Fruit fly (Drosophila melanogaster) whole organism, embryonic: ENCODE data around the gene CG17652.

Experiments used
- Atf3 ChIP-seq: fragments of 200-800 bp; sonication (Bioruptor generic); optimal IDR thresholded peaks from 3 replicates; lab custom pipeline; 2016; ENCODE audit warnings: missing biosample characterization, missing genetic modification characterization
- Bdp1 ChIP-seq: fragments of 200-800 bp; sonication (Bioruptor generic); optimal IDR thresholded peaks from 3 replicates; lab custom pipeline; 2016; ENCODE audit warnings: missing biosample characterization, missing genetic modification characterization
- Blimp-1 ChIP-seq: fragments of 200-800 bp; sonication (Bioruptor generic); optimal IDR thresholded peaks from 3 replicates; lab custom pipeline; 2018; ENCODE audit warnings: missing biosample characterization, missing genetic modification characterization, mild to moderate bottlenecking, moderate library complexity, missing genetic modification reagents
- CG10565 ChIP-seq: fragments of 200-800 bp; sonication (Bioruptor generic); optimal IDR thresholded peaks from 3 replicates; lab custom pipeline; 2016; ENCODE audit warnings: missing biosample characterization, mild to moderate bottlenecking, missing genetic modification characterization
- CG10654 ChIP-seq: fragments of 200-800 bp; sonication (Bioruptor generic); optimal IDR thresholded peaks from 2 replicates; lab custom pipeline; 2016; ENCODE audit warnings: missing biosample characterization, missing genetic modification characterization
- CG11085 ChIP-seq: fragments of 200-800 bp; sonication (Bioruptor generic); IDR thresholded peaks from 2 replicates; pipeline ENCODE4 v1.3.6; 2022; ENCODE audit warnings: missing biosample characterization, missing genetic modification characterization
- CG11560 ChIP-seq: fragments of 200-800 bp; sonication (Bioruptor generic); IDR thresholded peaks from 3 replicates; pipeline ENCODE4 v1.3.6; 2022; ENCODE audit warnings: missing biosample characterization, missing genetic modification characterization
- CG11723 ChIP-seq: fragments of 200-800 bp; sonication (Bioruptor generic); optimal IDR thresholded peaks from 2 replicates; lab custom pipeline; 2017; ENCODE audit warnings: missing biosample characterization, mild to moderate bottlenecking, missing genetic modification characterization
- CG13287 ChIP-seq: fragments of 200-800 bp; sonication (Bioruptor generic); IDR thresholded peaks from 2 replicates; pipeline ENCODE4 v1.3.6; 2022; ENCODE audit warnings: missing biosample characterization, missing genetic modification characterization; ENCODE audit not compliant: partially characterized antibody
- CG14014 ChIP-seq: fragments of 200-800 bp; sonication (Bioruptor generic); IDR thresholded peaks from 2 replicates; pipeline ENCODE4 v1.3.6; 2022; ENCODE audit warnings: missing biosample characterization, missing genetic modification characterization
- CG17359 ChIP-seq: fragments of 200-800 bp; sonication (Bioruptor generic); optimal IDR thresholded peaks from 3 replicates; lab custom pipeline; 2018; ENCODE audit warnings: missing biosample characterization, mild to moderate bottlenecking, missing genetic modification characterization, moderate library complexity
- CG17829 ChIP-seq: fragments of 200-800 bp; optimal IDR thresholded peaks from 2 replicates; lab custom pipeline; 2019; ENCODE audit warnings: missing biosample characterization, mild to moderate bottlenecking, missing genetic modification characterization, moderate library complexity
- CG2678 ChIP-seq: fragments of 200-800 bp; sonication (Bioruptor generic); optimal IDR thresholded peaks from 3 replicates; lab custom pipeline; 2019; ENCODE audit warnings: missing biosample characterization, mild to moderate bottlenecking, missing genetic modification characterization, moderate library complexity
- CG31224 ChIP-seq: fragments of 200-800 bp; sonication (Bioruptor generic); IDR thresholded peaks from 2 replicates; pipeline ENCODE4 v1.3.6; 2022; ENCODE audit warnings: missing biosample characterization, missing genetic modification characterization
- CG32772 ChIP-seq: fragments of 200-800 bp; sonication (Bioruptor generic); IDR thresholded peaks from 2 replicates; pipeline ENCODE4 v1.3.6; 2022; ENCODE audit warnings: missing biosample characterization, missing genetic modification characterization
- CG34224 ChIP-seq: fragments of 200-800 bp; sonication (Bioruptor generic); IDR thresholded peaks from 3 replicates; pipeline ENCODE4 v1.3.6; 2022; ENCODE audit warnings: missing biosample characterization, missing genetic modification characterization; ENCODE audit not compliant: partially characterized antibody
- CG7372 ChIP-seq: fragments of 200-800 bp; sonication (Bioruptor generic); IDR thresholded peaks from 2 replicates; pipeline ENCODE4 v1.3.6; 2022; ENCODE audit warnings: missing biosample characterization, missing genetic modification characterization
- CG9609 ChIP-seq: fragments of 200-800 bp; sonication (Bioruptor generic); optimal IDR thresholded peaks from 3 replicates; lab custom pipeline; 2016; ENCODE audit warnings: missing biosample characterization, missing genetic modification characterization
- CG9727 ChIP-seq: fragments of 200-800 bp; sonication (Bioruptor generic); optimal IDR thresholded peaks from 3 replicates; lab custom pipeline; 2017; ENCODE audit warnings: missing biosample characterization, mild to moderate bottlenecking, missing genetic modification characterization
- CG9932 ChIP-seq: fragments of 200-800 bp; sonication (Bioruptor generic); IDR thresholded peaks from 2 replicates; pipeline ENCODE4 v1.3.6; 2022; ENCODE audit warnings: missing biosample characterization, missing genetic modification characterization
- Dip3 ChIP-seq: fragments of 200-800 bp; sonication (Bioruptor generic); optimal IDR thresholded peaks from 3 replicates; lab custom pipeline; 2016; ENCODE audit warnings: missing biosample characterization, missing genetic modification characterization
- Doc3 ChIP-seq: fragments of 200-800 bp; sonication (Bioruptor generic); IDR thresholded peaks from 3 replicates; pipeline ENCODE4 v1.3.6; 2022; ENCODE audit warnings: missing biosample characterization, missing genetic modification characterization; ENCODE audit not compliant: partially characterized antibody
- Fer1 ChIP-seq: fragments of 200-800 bp; sonication (Bioruptor generic); optimal IDR thresholded peaks from 2 replicates; lab custom pipeline; 2017; ENCODE audit warnings: missing biosample characterization, mild to moderate bottlenecking, missing genetic modification characterization
- Fer2 ChIP-seq: fragments of 200-800 bp; sonication (Bioruptor generic); optimal IDR thresholded peaks from 2 replicates; lab custom pipeline; 2018; ENCODE audit warnings: missing biosample characterization, mild to moderate bottlenecking, missing genetic modification characterization, moderate library complexity
- H2.0 ChIP-seq: fragments of 200-800 bp; sonication (Bioruptor generic); IDR thresholded peaks from 2 replicates; pipeline ENCODE4 v1.3.6; 2022; ENCODE audit warnings: missing biosample characterization, missing genetic modification characterization
- HLHmδ ChIP-seq: fragments of 200-800 bp; sonication (Bioruptor generic); optimal IDR thresholded peaks from 2 replicates; lab custom pipeline; 2018; ENCODE audit warnings: missing biosample characterization, mild to moderate bottlenecking, missing genetic modification characterization, moderate library complexity
- Mes4 ChIP-seq: fragments of 200-800 bp; sonication (Bioruptor generic); optimal IDR thresholded peaks from 2 replicates; lab custom pipeline; 2016; ENCODE audit warnings: missing biosample characterization, missing genetic modification characterization
- Mrtf ChIP-seq: fragments of 200-800 bp; sonication (Bioruptor generic); IDR thresholded peaks from 3 replicates; pipeline ENCODE4 v1.3.6; 2022; ENCODE audit warnings: missing biosample characterization, missing genetic modification characterization
- PHDP ChIP-seq: fragments of 200-800 bp; sonication (Bioruptor generic); optimal IDR thresholded peaks from 3 replicates; lab custom pipeline; 2018; ENCODE audit warnings: missing biosample characterization, mild to moderate bottlenecking, missing genetic modification characterization, moderate library complexity
- Sox102F ChIP-seq: fragments of 200-800 bp; sonication (Bioruptor generic); optimal IDR thresholded peaks from 2 replicates; lab custom pipeline; 2018; ENCODE audit warnings: missing biosample characterization, mild to moderate bottlenecking, missing genetic modification characterization, moderate library complexity
- amos ChIP-seq: fragments of 200-800 bp; sonication (Bioruptor generic); IDR thresholded peaks from 2 replicates; pipeline ENCODE4 v1.3.6; 2022; ENCODE audit warnings: missing biosample characterization, missing genetic modification characterization; ENCODE audit not compliant: partially characterized antibody
- aop ChIP-seq: fragments of 200-800 bp; sonication (Bioruptor generic); IDR thresholded peaks from 2 replicates; pipeline ENCODE4 v1.3.6; 2022; ENCODE audit warnings: missing biosample characterization, missing genetic modification characterization
- bbx ChIP-seq: fragments of 200-800 bp; sonication (Bioruptor generic); IDR thresholded peaks from 2 replicates; pipeline ENCODE4 v1.3.6; 2022; ENCODE audit warnings: missing biosample characterization, missing genetic modification characterization; ENCODE audit not compliant: partially characterized antibody
- cwo ChIP-seq: fragments of 200-800 bp; sonication (Bioruptor generic); optimal IDR thresholded peaks from 3 replicates; lab custom pipeline; 2017; ENCODE audit warnings: missing biosample characterization, missing genetic modification characterization, mild to moderate bottlenecking, moderate library complexity, missing genetic modification reagents
- emc ChIP-seq: fragments of 200-800 bp; sonication (Bioruptor generic); optimal IDR thresholded peaks from 2 replicates; lab custom pipeline; 2016; ENCODE audit warnings: missing biosample characterization, missing genetic modification characterization
- en ChIP-seq: fragments of 200-800 bp; sonication (Bioruptor generic); optimal IDR thresholded peaks from 2 replicates; lab custom pipeline; 2016; ENCODE audit warnings: missing biosample characterization, missing genetic modification characterization
- exex ChIP-seq: fragments of 200-800 bp; sonication (Bioruptor generic); optimal IDR thresholded peaks from 4 replicates; lab custom pipeline; 2018; ENCODE audit warnings: missing biosample characterization, mild to moderate bottlenecking, missing genetic modification characterization, moderate library complexity
- ftz-f1 ChIP-seq: fragments of 200-800 bp; sonication (Bioruptor generic); optimal IDR thresholded peaks from 2 replicates; lab custom pipeline; 2016; ENCODE audit warnings: missing biosample characterization, missing genetic modification characterization
- hkb ChIP-seq, 2 experiments: fragments of 200-800 bp in 1 of 2; fragments of >200 bp in 1 of 2; sonication (Bioruptor generic) in 1 of 2; IDR thresholded peaks in 1 of 2; optimal IDR thresholded peaks in 1 of 2; 2 replicates each; pipeline versions ENCODE4 v1.3.6 to Lab custom; 2017 to 2022; ENCODE audit warnings: missing biosample characterization in 1 of 2, missing genetic modification characterization in 1 of 2
- lmd ChIP-seq: fragments of 200-800 bp; sonication (Bioruptor generic); IDR thresholded peaks from 2 replicates; pipeline ENCODE4 v1.3.6; 2022; ENCODE audit warnings: missing biosample characterization, missing genetic modification characterization
- lov ChIP-seq, 2 experiments: fragments of 200-800 bp in 1 of 2; fragments of >200 bp in 1 of 2; sonication (Bioruptor generic) in 1 of 2; IDR thresholded peaks in 1 of 2; optimal IDR thresholded peaks in 1 of 2; 2 replicates in 1 of 2; 3 replicates in 1 of 2; pipeline versions ENCODE4 v1.3.6 to Lab custom; 2017 to 2022; ENCODE audit warnings: missing biosample characterization in 1 of 2, missing genetic modification characterization in 1 of 2
- pan ChIP-seq, 4 experiments: fragments of >200 bp in 3 of 4; fragments of 200-800 bp in 1 of 4; sonication (Bioruptor generic) in 1 of 4; optimal IDR thresholded peaks in 3 of 4; IDR thresholded peaks in 1 of 4; 2 replicates each; pipeline versions ENCODE4 v1.3.6 to Lab custom; 2017 to 2022; ENCODE audit warnings: missing biosample characterization in 2 of 4, missing genetic modification characterization in 2 of 4, mixed read lengths in 1 of 4
- pita ChIP-seq: fragments of 200-800 bp; sonication (Bioruptor generic); optimal IDR thresholded peaks from 2 replicates; lab custom pipeline; 2017; ENCODE audit warnings: missing biosample characterization, mild to moderate bottlenecking, missing genetic modification characterization
- pnt ChIP-seq: fragments of 200-800 bp; sonication (Bioruptor generic); optimal IDR thresholded peaks from 3 replicates; lab custom pipeline; 2016; ENCODE audit warnings: missing biosample characterization, missing genetic modification characterization
- sim ChIP-seq: fragments of 200-800 bp; sonication (Bioruptor generic); IDR thresholded peaks from 2 replicates; pipeline ENCODE4 v1.3.6; 2022; ENCODE audit warnings: missing biosample characterization, missing genetic modification characterization
- slou ChIP-seq: fragments of 200-800 bp; sonication (Bioruptor generic); optimal IDR thresholded peaks from 3 replicates; lab custom pipeline; 2016; ENCODE audit warnings: missing biosample characterization, missing genetic modification characterization
- tap ChIP-seq: fragments of 200-800 bp; optimal IDR thresholded peaks from 3 replicates; lab custom pipeline; 2019; ENCODE audit warnings: missing biosample characterization, mild to moderate bottlenecking, missing genetic modification characterization, moderate library complexity
- twi ChIP-seq: fragments of 200-800 bp; optimal IDR thresholded peaks from 2 replicates; lab custom pipeline; 2019; ENCODE audit warnings: missing biosample characterization, mild to moderate bottlenecking, missing genetic modification characterization, moderate library complexity
- wek ChIP-seq: fragments of 200-800 bp; sonication (Bioruptor generic); optimal IDR thresholded peaks from 3 replicates; lab custom pipeline; 2018; ENCODE audit warnings: missing biosample characterization, mild to moderate bottlenecking, missing genetic modification characterization, moderate library complexity

Gene CG17652

DNA sequence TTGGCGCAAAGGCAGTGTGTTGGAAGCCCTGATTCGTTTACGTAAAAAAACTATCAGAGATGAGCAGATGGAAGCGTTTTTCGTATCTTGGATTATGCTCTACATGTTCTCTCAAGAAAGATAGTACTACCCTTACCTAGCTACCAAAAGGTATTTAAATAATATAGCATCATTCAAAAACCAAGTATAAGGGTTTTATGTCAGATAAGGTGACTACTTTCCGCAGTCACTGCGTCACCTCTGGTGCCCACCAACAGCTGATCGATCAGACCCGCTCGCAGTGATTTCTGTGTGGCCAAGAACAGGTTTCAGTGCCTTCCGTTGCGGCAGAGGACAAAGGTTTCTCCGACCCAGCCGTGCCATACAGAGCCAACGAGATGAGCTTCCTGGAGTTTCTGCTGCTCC is 2.5 kb downstream of the CG17652 start, which contains the start of the genes Eno and CG31937 (continued):
- no peak for TF ChIP-seq lov (optimal IDR thresholded peaks at IDR 0.05; lab: Kevin White, UChicago)
- TF ChIP-seq lov (GFP tag; IDR thresholded peaks at IDR 0.05; lab: Robert Waterston, UW) = no peak
- peak; percentile 56 for TF ChIP-seq CG14014
- TF ChIP-seq emc (GFP tag; lab: Kevin White, UChicago) = no peak
- TF ChIP-seq CG17359 = no peak
- TF ChIP-seq Mes4 (GFP tag; lab: Kevin White, UChicago) = no peak
- no peak for TF ChIP-seq amos
- TF ChIP-seq hkb (optimal IDR thresholded peaks at IDR 0.05; lab: Kevin White, UChicago) = no peak
- TF ChIP-seq hkb (GFP tag; IDR thresholded peaks at IDR 0.05; lab: Robert Waterston, UW) = peak; percentile 46; the same call in 1 of the 2 replicates
- peak; percentile 38 for TF ChIP-seq Sox102F
- peak; percentile 55 for TF ChIP-seq Dip3 (GFP tag; lab: Kevin White, UChicago)
- TF ChIP-seq PHDP (tag; lab: Kevin White, UChicago) = peak; percentile 60
- TF ChIP-seq CG34224 (GFP tag; lab: Robert Waterston, UW) = no peak
- TF ChIP-seq CG11723 (GFP tag; lab: Kevin White, UChicago) = no peak
- TF ChIP-seq exex (tag; lab: Kevin White, UChicago) = peak; percentile 21
- TF ChIP-seq tap (tag; lab: Kevin White, UChicago) = no peak
- peak; percentile 41; the same call in 1 of the 2 replicates for TF ChIP-seq CG32772 (GFP tag; lab: Robert Waterston, UW)
- no peak for TF ChIP-seq bbx (GFP tag; lab: Robert Waterston, UW)
- TF ChIP-seq lmd (GFP tag; lab: Robert Waterston, UW) = peak; percentile 60
- TF ChIP-seq twi (tag; lab: Kevin White, UChicago) = no peak
- TF ChIP-seq CG7372 (GFP tag; lab: Robert Waterston, UW) = no peak
- peak; percentile 54 for TF ChIP-seq Fer1 (GFP tag; lab: Kevin White, UChicago)
- TF ChIP-seq CG2678 (tag; lab: Kevin White, UChicago) = peak; percentile 61
- no peak for TF ChIP-seq sim (GFP tag; lab: Robert Waterston, UW)
- no peak for TF ChIP-seq Mrtf (GFP tag; lab: Robert Waterston, UW)
- no peak for TF ChIP-seq Fer2 (tag; lab: Kevin White, UChicago)
- no peak for TF ChIP-seq pita (GFP tag; lab: Kevin White, UChicago)
- no peak for TF ChIP-seq slou (GFP tag; lab: Kevin White, UChicago)
- no peak for TF ChIP-seq CG10654 (GFP tag; lab: Kevin White, UChicago)
- peak; percentile 12 for TF ChIP-seq Bdp1 (GFP tag; lab: Kevin White, UChicago)
- peak; percentile 15 for TF ChIP-seq ftz-f1 (GFP tag; lab: Kevin White, UChicago)
- TF ChIP-seq CG13287 (GFP tag; lab: Robert Waterston, UW) = peak; percentile 48
- TF ChIP-seq wek (GFP tag; lab: Kevin White, UChicago) = no peak
- TF ChIP-seq aop = no peak
- no peak for TF ChIP-seq pnt (GFP tag; lab: Kevin White, UChicago)
- no peak for TF ChIP-seq en (GFP tag; lab: Kevin White, UChicago)
- TF ChIP-seq HLHmδ (GFP tag; lab: Kevin White, UChicago) = no peak
- TF ChIP-seq CG9727 (GFP tag; lab: Kevin White, UChicago) = peak; percentile 14
- no peak for TF ChIP-seq pan (optimal IDR thresholded peaks at IDR 0.05; lab: Kevin White, UChicago)
- TF ChIP-seq pan (GFP tag; optimal IDR thresholded peaks at IDR 0.05 in 1 of 2, IDR thresholded peaks at IDR 0.05 in 1 of 2) = peak in 1 of 2 experiments; percentile 67
- peak; percentile 49 for TF ChIP-seq CG9609 (GFP tag; lab: Kevin White, UChicago)
- TF ChIP-seq H2.0 (GFP tag; lab: Robert Waterston, UW) = peak; percentile 16; the same call in 1 of the 2 replicates
- TF ChIP-seq CG31224 = peak; percentile 56
- TF ChIP-seq cwo (GFP tag; lab: Kevin White, UChicago) = peak; percentile 18
- TF ChIP-seq CG11560 (tag; lab: Robert Waterston, UW) = no peak
- TF ChIP-seq CG10565 (GFP tag; lab: Kevin White, UChicago) = no peak
- TF ChIP-seq CG9932 (GFP tag; lab: Robert Waterston, UW) = peak; percentile 83
- no peak for TF ChIP-seq Blimp-1 (GFP tag; lab: Kevin White, UChicago)
- 0 out of 2 replicates have a peak, but pooled peaks have one; percentile 20 for TF ChIP-seq CG11085 (GFP tag; lab: Robert Waterston, UW)
- TF ChIP-seq CG17829 (tag; lab: Kevin White, UChicago) = peak; percentile 4
- no peak for TF ChIP-seq Doc3 (GFP tag; lab: Robert Waterston, UW)
- TF ChIP-seq Atf3 (GFP tag; lab: Kevin White, UChicago) = no peak
